Worm (Caenorhabditis elegans) whole organism, L3 larva: ENCODE data around the gene fbxc-47.

ENCODE experiments used
- ZK546.5 ChIP-seq: sonication (generic microtip); optimal IDR thresholded peaks from 2 replicates; lab custom pipeline; 2017; ENCODE audit warnings: missing biosample characterization, missing genetic modification characterization
- elt-1 ChIP-seq: fragments of 150-350 bp; optimal IDR thresholded peaks from 2 replicates; lab custom pipeline; 2014; ENCODE audit warnings: missing biosample characterization, missing genetic modification characterization
- elt-3 ChIP-seq, 3 experiments: fragments of 150-350 bp in 1 of 3; sonication (generic microtip) in 2 of 3; optimal IDR thresholded peaks; 2 replicates in 2 of 3; 4 replicates in 1 of 3; lab custom pipeline; 2014 to 2017; ENCODE audit warnings: missing biosample characterization in 3 of 3, missing genetic modification characterization in 3 of 3
- fos-1 ChIP-seq: fragments of 150-350 bp; optimal IDR thresholded peaks from 2 replicates; lab custom pipeline; 2014; ENCODE audit warnings: missing biosample characterization, missing genetic modification characterization
- hmg-11 ChIP-seq: sonication (generic microtip); optimal IDR thresholded peaks from 2 replicates; lab custom pipeline; 2016; ENCODE audit warnings: missing genetic modification characterization, missing compliant biosample characterization
- lin-39 ChIP-seq: fragments of 150-350 bp; optimal IDR thresholded peaks from 2 replicates; lab custom pipeline; 2018; ENCODE audit warnings: missing biosample characterization, missing genetic modification reagents, missing genetic modification characterization
- nfya-1 ChIP-seq: sonication (generic microtip); optimal IDR thresholded peaks from 2 replicates; lab custom pipeline; 2017; ENCODE audit warnings: missing genetic modification characterization, mild to moderate bottlenecking, missing compliant biosample characterization, antibody characterized with exemption, moderate library complexity; ENCODE audit not compliant: insufficient read depth
- nhr-237 ChIP-seq: fragments of 150-350 bp; optimal IDR thresholded peaks from 2 replicates; lab custom pipeline; 2014; ENCODE audit warnings: missing biosample characterization, missing genetic modification characterization
- nhr-67 ChIP-seq: fragments of 150-350 bp; optimal IDR thresholded peaks from 2 replicates; lab custom pipeline; 2014; ENCODE audit warnings: missing biosample characterization, missing genetic modification characterization
- sea-2 ChIP-seq: fragments of 150-350 bp; sonication (generic microtip); optimal IDR thresholded peaks from 4 replicates; lab custom pipeline; 2014; ENCODE audit warnings: missing biosample characterization, missing genetic modification reagents, missing genetic modification characterization
- tbx-2 ChIP-seq: sonication (generic microtip); optimal IDR thresholded peaks from 2 replicates; lab custom pipeline; 2016; ENCODE audit warnings: mild to moderate bottlenecking, missing genetic modification characterization, missing compliant biosample characterization

Gene fbxc-47

ce11 chrIV:3856190-3856589, 50.9 kb downstream of the fbxc-47 start:
- TF ChIP-seq hmg-11 (no peak), fos-1 (tag; lab: Kevin White, UChicago) (no peak), nfya-1 (tag; lab: Kevin White, UChicago) (peak; percentile 65), sea-2 (no peak), elt-1 (no peak), nhr-67 (no peak), tbx-2 (tag; lab: Kevin White, UChicago) (no peak), nhr-237 (no peak), ZK546.5 (tag; lab: Kevin White, UChicago) (no peak), elt-3 (tag; optimal IDR thresholded peaks at IDR 0.05; lab: Kevin White, UChicago) (no peak), lin-39 (peak; percentile 21)
